Worm (Caenorhabditis elegans) whole organism, L4/young adult: ENCODE results near the gene F46F5.7.

Source experiments
- W03F9.2 ChIP-seq: fragments of 150-350 bp; optimal IDR thresholded peaks from 2 replicates; lab custom pipeline; 2014; ENCODE audit warnings: missing biosample characterization, missing genetic modification characterization
- dao-5 ChIP-seq: sonication (generic microtip); optimal IDR thresholded peaks from 2 replicates; lab custom pipeline; 2016; ENCODE audit warnings: missing genotype, missing genetic modification characterization, moderate library complexity, missing compliant biosample characterization
- him-1 ChIP-seq: sonication (generic microtip); optimal IDR thresholded peaks from 2 replicates; lab custom pipeline; 2016; ENCODE audit warnings: missing genotype, missing genetic modification reagents, missing genetic modification characterization, missing compliant biosample characterization

DNA sequence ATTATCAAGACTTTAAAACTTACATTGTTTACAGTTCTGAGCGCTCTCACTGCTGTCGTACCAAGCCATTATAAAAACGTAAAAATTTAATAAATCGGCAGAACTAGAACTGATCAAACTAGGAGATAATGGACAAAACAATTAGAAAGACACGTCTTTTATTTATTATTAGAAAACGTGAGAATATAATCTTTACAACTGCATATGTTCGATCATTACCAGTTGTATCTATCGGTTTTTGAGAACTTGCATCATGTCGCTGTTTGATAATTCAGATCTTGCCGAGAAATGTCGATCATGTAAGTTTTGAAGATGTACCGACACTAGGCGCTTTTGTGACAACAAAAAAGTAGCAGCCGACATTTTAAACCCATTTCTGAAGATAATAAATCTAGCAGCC is 25.2 kb upstream of the F46F5.7 start, which contains the start of gene F28A10.7:
- TF ChIP-seq him-1 (tag; lab: Kevin White, UChicago): no peak
- TF ChIP-seq W03F9.2 (tag; lab: Kevin White, UChicago): no peak
- TF ChIP-seq dao-5 (tag; lab: Kevin White, UChicago): no peak
